Fruit fly (Drosophila melanogaster): ENCODE measurements around the gene CG16704.
A peak's percentile ranks its signal among the peaks of the same experiment; 100 is the strongest.

CG16704 gene

DNA sequence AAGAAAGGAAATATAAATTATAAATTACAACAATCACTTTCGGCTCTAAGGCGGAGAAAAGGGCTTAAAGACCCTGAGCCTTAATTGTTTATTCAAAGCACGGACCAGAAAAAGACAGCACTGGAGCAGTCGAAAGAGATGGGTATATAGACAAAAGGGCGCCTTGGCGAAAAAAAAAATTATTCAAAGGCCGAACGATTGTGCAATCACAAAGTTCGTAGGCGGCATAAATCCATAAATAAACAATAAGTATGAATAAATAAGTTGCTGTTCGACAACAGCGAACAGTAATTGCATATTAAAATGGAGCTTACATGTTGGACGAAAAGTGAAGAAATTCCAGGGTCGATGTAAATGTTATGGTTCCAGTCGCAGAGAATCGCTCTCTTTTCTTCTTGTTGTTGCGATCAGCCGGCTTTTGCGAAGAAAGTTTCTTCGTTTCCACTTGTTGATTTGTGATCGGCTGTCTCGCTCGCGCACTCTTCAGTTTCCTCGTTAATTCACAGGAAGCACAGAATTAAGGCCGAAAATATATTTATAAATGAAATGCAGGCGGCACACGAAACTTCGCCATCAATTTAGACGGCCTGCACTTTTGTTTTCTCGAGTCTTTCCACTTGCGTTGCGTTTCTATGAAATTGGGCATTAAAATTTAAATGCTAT lies 37.3 kb downstream of the CG16704 start:
- TF ChIP-seq usp (GFP tag; optimal IDR thresholded peaks at IDR 0.05) (no peak), Abd-B (GFP tag; optimal IDR thresholded peaks at IDR 0.05) (no peak), Sp1 (GFP tag; optimal IDR thresholded peaks at IDR 0.05) (no peak), rgr (GFP tag; optimal IDR thresholded peaks at IDR 0.05) (no peak), foxo (GFP tag; optimal IDR thresholded peaks at IDR 0.05) (no peak), Myc (optimal IDR thresholded peaks at IDR 0.05) (no peak), h (GFP tag; optimal IDR thresholded peaks at IDR 0.05) (no peak), tai (GFP tag; optimal IDR thresholded peaks at IDR 0.05) (no peak), OdsH (GFP tag; optimal IDR thresholded peaks at IDR 0.05) (no peak), lola (GFP tag; optimal IDR thresholded peaks at IDR 0.05) (no peak)

DNA sequence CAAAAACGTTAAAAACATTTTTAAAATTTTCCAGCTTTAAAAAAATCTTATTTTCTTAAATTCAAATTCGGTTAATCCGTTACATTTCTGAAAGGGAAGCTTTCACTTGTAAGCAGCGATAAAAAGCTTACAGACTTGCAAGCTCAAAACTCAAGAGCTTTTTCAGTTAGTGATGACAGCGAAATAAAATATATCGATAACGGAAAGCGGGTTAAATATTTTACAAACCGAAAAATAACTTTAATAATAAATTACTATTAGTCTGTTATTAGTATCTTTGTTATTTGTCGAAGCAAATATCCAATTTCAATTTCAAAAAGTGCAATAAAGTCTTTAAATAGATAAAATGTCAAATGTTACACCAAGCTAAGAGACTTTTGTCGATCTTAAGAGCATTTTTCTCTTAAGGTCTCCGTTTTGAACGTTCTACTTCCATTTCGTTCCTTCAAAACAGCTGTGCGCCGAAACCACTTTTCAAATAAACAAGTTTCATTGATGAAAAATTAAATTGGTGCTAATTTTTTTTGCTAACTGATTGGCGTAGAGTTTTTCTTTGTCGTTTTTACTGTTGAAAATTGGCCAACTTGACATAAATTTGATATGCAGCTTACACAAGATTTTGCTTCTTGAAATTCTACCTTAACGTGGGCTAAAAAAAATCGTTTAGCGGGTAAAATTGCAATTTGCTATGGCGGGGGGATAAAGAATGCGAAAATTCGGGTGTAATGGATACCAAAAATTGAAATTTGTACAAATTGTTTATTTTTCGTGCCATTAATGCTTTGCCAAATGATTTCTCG lies 44.0 kb downstream of the CG16704 start:
- peak; percentile 18 for TF ChIP-seq Hnf4 (GFP tag; optimal IDR thresholded peaks at IDR 0.05)
- TF ChIP-seq sage (GFP tag; optimal IDR thresholded peaks at IDR 0.05): peak; percentile 67
- TF ChIP-seq CrebA (GFP tag; optimal IDR thresholded peaks at IDR 0.05; ENCODE audit: borderline replicate concordance): peak; percentile 40
- peak; percentile 87 for TF ChIP-seq brk (GFP tag; optimal IDR thresholded peaks at IDR 0.05)
- no peak for TF ChIP-seq foxo (GFP tag; optimal IDR thresholded peaks at IDR 0.05)
- no peak for TF ChIP-seq OdsH (GFP tag; optimal IDR thresholded peaks at IDR 0.05)
- TF ChIP-seq woc (GFP tag; optimal IDR thresholded peaks at IDR 0.05): peak; percentile 27

DNA sequence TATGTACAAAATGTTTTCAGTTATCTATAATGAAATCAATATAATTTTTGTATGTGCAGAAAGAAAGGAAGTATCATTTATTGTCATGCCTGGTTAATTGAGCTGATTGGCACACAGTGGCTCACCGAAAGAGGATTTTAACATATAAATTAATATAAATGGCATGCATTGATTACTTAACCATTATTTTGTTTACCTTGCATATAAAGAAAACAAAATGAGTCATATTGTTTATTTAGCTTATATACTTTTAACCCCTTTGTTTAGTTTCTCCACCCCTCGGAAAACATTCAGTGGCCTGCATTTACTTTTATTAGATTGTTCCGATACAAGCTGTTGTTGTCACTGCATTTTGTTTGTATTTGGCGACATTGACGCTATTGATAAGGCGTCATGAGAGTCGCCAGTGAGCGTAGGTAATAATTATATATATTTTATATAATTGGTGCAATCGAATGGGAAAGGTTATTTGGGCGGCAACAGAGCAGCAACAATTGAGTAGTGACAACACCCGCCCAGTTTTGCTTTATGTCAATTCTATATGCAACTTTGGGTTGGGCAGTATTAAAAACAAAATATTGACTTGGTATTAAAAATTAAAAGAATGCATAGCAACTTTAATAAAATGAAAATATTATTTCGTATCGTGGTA lies 44.7 kb downstream of the CG16704 start:
- TF ChIP-seq Abd-B (GFP tag; optimal IDR thresholded peaks at IDR 0.05) (no peak), lola (GFP tag; optimal IDR thresholded peaks at IDR 0.05) (no peak), Hnf4 (GFP tag; optimal IDR thresholded peaks at IDR 0.05) (peak; percentile 83), pan (optimal IDR thresholded peaks at IDR 0.05) (no peak), Hr83 (GFP tag; optimal IDR thresholded peaks at IDR 0.05; ENCODE audit: poor library complexity, severe bottlenecking) (peak; percentile 4), dl (GFP tag; optimal IDR thresholded peaks at IDR 0.05; ENCODE audit: insufficient read depth in 1 of 2, partially characterized antibody in 2 of 2) (no peak), OdsH (GFP tag; optimal IDR thresholded peaks at IDR 0.05) (peak; percentile 84), sv (GFP tag; optimal IDR thresholded peaks at IDR 0.05) (no peak), Vsx2 (GFP tag; optimal IDR thresholded peaks at IDR 0.05; ENCODE audit: partially characterized antibody) (no peak), psq (GFP tag; optimal IDR thresholded peaks at IDR 0.05) (peak; percentile 71), N (GFP tag; optimal IDR thresholded peaks at IDR 0.05) (no peak), Rel (GFP tag; optimal IDR thresholded peaks at IDR 0.05) (no peak), Rel (tag; optimal IDR thresholded peaks at IDR 0.05) (peak; percentile 17), Dfd (GFP tag; optimal IDR thresholded peaks at IDR 0.05) (no peak), dmrt93B (GFP tag; optimal IDR thresholded peaks at IDR 0.05) (peak; percentile 54), br (GFP tag; optimal IDR thresholded peaks at IDR 0.05) (peak; percentile 83), dsf (GFP tag; optimal IDR thresholded peaks at IDR 0.05; ENCODE audit: borderline replicate concordance) (peak; percentile 67), foxo (GFP tag; optimal IDR thresholded peaks at IDR 0.05) (peak in 1 of 2 experiments; percentile 69), brk (GFP tag; optimal IDR thresholded peaks at IDR 0.05) (peak; percentile 71), CG32264 (GFP tag; optimal IDR thresholded peaks at IDR 0.05) (no peak), GATAd (GFP tag; optimal IDR thresholded peaks at IDR 0.05) (no peak), CG9705 (GFP tag; optimal IDR thresholded peaks at IDR 0.05) (no peak), ey (GFP tag; optimal IDR thresholded peaks at IDR 0.05) (peak; percentile 60), h (GFP tag; optimal IDR thresholded peaks at IDR 0.05) (peak; percentile 70), rgr (GFP tag; optimal IDR thresholded peaks at IDR 0.05) (peak; percentile 74), jim (GFP tag; optimal IDR thresholded peaks at IDR 0.05) (no peak), Sp1 (GFP tag; optimal IDR thresholded peaks at IDR 0.05) (peak; percentile 84), tai (GFP tag; optimal IDR thresholded peaks at IDR 0.05) (peak; percentile 24), HLH106 (tag; optimal IDR thresholded peaks at IDR 0.05) (peak; percentile 80), Dif (GFP tag; optimal IDR thresholded peaks at IDR 0.05; ENCODE audit: partially characterized antibody) (no peak), Jra (GFP tag; optimal IDR thresholded peaks at IDR 0.05) (peak; percentile 26), Mio (GFP tag; optimal IDR thresholded peaks at IDR 0.05) (no peak), sage (GFP tag; optimal IDR thresholded peaks at IDR 0.05) (peak; percentile 8), Myc (optimal IDR thresholded peaks at IDR 0.05) (no peak), Hr78 (GFP tag; optimal IDR thresholded peaks at IDR 0.05) (no peak), woc (GFP tag; optimal IDR thresholded peaks at IDR 0.05) (no peak), usp (GFP tag; optimal IDR thresholded peaks at IDR 0.05) (no peak), CrebA (GFP tag; optimal IDR thresholded peaks at IDR 0.05; ENCODE audit: borderline replicate concordance) (peak; percentile 22), fru (GFP tag; optimal IDR thresholded peaks at IDR 0.05) (peak; percentile 50)
